Worm (Caenorhabditis elegans): Measurements from ENCODE around the gene hdl-2.

- TF ChIP-seq sea-2 (GFP tag; IDR thresholded peaks at IDR 0.05): no peak
- TF ChIP-seq unc-62 (GFP tag; optimal IDR thresholded peaks at IDR 0.05): no peak
These were observed 5.9 kb downstream of the hdl-2 start, which contains the start of gene npax-4 for ce11 chrIV:8879810-8880209.

Data from whole organism, young adult.